Fruit fly (Drosophila melanogaster): ENCODE data around the gene PIP4K.

The PIP4K gene

DNA sequence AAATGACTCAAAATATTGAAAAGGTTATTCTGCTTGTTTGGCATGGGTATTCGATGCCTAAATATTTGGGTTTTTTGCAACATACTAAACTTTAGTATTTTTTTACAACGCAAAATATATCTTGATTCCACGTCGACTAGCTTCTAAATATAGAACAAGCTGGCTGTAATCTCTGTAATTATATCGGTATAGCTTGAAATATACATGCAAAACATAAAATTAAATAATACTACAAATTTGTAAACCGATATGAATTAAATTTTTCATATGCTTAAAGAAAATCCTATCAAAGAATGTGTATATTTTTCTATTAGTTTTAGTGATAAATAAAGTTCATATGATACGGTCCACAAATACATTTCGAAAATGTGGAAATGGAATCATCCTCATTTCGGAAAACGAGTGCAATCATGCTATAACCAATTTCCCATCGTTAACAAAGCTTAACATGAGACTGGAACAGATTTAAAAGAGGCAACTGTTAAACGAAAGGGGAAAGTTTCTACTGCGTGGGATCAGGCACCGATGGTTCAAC, 15.0 kb downstream of the PIP4K start, which contains the start of gene pho (continued):
- TF ChIP-seq spab (GFP tag; optimal IDR thresholded peaks at IDR 0.05) = no peak
- no peak for TF ChIP-seq CG10669 (GFP tag; optimal IDR thresholded peaks at IDR 0.05)
- TF ChIP-seq Lpt (GFP tag; optimal IDR thresholded peaks at IDR 0.05) = no peak
- TF ChIP-seq vri (GFP tag; optimal IDR thresholded peaks at IDR 0.05) = no peak
- no peak for TF ChIP-seq Eip78C (GFP tag)
- TF ChIP-seq CG4318 (GFP tag; optimal IDR thresholded peaks at IDR 0.05) = peak; percentile 33
- TF ChIP-seq Sox14 (GFP tag; optimal IDR thresholded peaks at IDR 0.05) = no peak
- TF ChIP-seq pdm3 (GFP tag; optimal IDR thresholded peaks at IDR 0.05) = no peak
- no peak for TF ChIP-seq Blimp-1 (GFP tag; optimal IDR thresholded peaks at IDR 0.05)
- TF ChIP-seq Sox15 (GFP tag; optimal IDR thresholded peaks at IDR 0.05) = peak; percentile 33
- TF ChIP-seq svp (GFP tag) = no peak
- TF ChIP-seq CG6163 (GFP tag; IDR thresholded peaks at IDR 0.05) = no peak
- no peak for TF ChIP-seq fd85E (GFP tag; optimal IDR thresholded peaks at IDR 0.05)
- TF ChIP-seq Hr38 (GFP tag; optimal IDR thresholded peaks at IDR 0.05) = no peak
- no peak for TF ChIP-seq CG3919 (GFP tag; optimal IDR thresholded peaks at IDR 0.05)
- no peak for TF ChIP-seq CG9139 (GFP tag; optimal IDR thresholded peaks at IDR 0.05)
- TF ChIP-seq net (GFP tag; optimal IDR thresholded peaks at IDR 0.05) = no peak
- peak; percentile 43 for TF ChIP-seq CG3032 (tag; optimal IDR thresholded peaks at IDR 0.05)
- no peak for TF ChIP-seq fkh (GFP tag; optimal IDR thresholded peaks at IDR 0.05)
- peak; percentile 38 for TF ChIP-seq topi (GFP tag; optimal IDR thresholded peaks at IDR 0.05)
- no peak for TF ChIP-seq CG8119 (GFP tag; IDR thresholded peaks at IDR 0.05)
- TF ChIP-seq CG10631 (GFP tag; optimal IDR thresholded peaks at IDR 0.05) = peak; percentile 36
- TF ChIP-seq dac (GFP tag; optimal IDR thresholded peaks at IDR 0.05) = no peak
- TF ChIP-seq Sox102F (GFP tag; optimal IDR thresholded peaks at IDR 0.05) = no peak
- no peak for TF ChIP-seq Eip75B (GFP tag; optimal IDR thresholded peaks at IDR 0.05)
- no peak for TF ChIP-seq CG34406 (GFP tag; optimal IDR thresholded peaks at IDR 0.05)
- TF ChIP-seq CG11294 (GFP tag; IDR thresholded peaks at IDR 0.05) = no peak

DNA sequence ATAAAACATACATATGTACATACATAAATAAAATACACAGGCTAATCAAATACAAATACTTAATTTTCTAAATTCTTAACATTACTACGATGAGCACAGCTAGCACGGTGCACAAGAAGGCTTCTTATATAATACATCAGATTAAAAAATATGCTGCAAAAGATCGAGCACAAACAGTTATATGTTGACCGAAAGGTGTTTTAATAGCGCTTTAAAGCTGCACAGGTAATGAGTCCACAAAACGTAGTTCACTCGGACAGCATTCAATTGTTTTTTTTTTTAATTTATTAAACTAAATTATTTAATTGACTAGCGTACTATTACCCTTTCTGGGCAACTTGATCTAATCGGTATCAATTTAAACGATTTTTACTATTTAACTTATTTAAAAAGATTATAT, 21.5 kb downstream of the PIP4K start:
- no peak for TF ChIP-seq CG10669 (GFP tag; optimal IDR thresholded peaks at IDR 0.05)
- TF ChIP-seq CG31627 (GFP tag; optimal IDR thresholded peaks at IDR 0.05) = no peak
- TF ChIP-seq CG11294 (GFP tag; IDR thresholded peaks at IDR 0.05) = no peak
- no peak for TF ChIP-seq fd59A (GFP tag; optimal IDR thresholded peaks at IDR 0.05)
- no peak for TF ChIP-seq Hr38 (GFP tag; optimal IDR thresholded peaks at IDR 0.05)
- TF ChIP-seq CG15336 (GFP tag; IDR thresholded peaks at IDR 0.05) = no peak
- TF ChIP-seq lz (GFP tag; optimal IDR thresholded peaks at IDR 0.05) = no peak
- TF ChIP-seq spab (GFP tag; optimal IDR thresholded peaks at IDR 0.05) = no peak
- TF ChIP-seq fkh (GFP tag; optimal IDR thresholded peaks at IDR 0.05) = no peak
- TF ChIP-seq Hr39 (GFP tag; optimal IDR thresholded peaks at IDR 0.05) = no peak
- TF ChIP-seq CG9139 (GFP tag; optimal IDR thresholded peaks at IDR 0.05) = no peak
- no peak for TF ChIP-seq Eip78C (GFP tag)
- TF ChIP-seq CG3032 (tag; optimal IDR thresholded peaks at IDR 0.05) = no peak
- no peak for TF ChIP-seq esn (GFP tag; optimal IDR thresholded peaks at IDR 0.05)
- TF ChIP-seq CG6808 (GFP tag; optimal IDR thresholded peaks at IDR 0.05) = no peak
- no peak for TF ChIP-seq acj6 (GFP tag; optimal IDR thresholded peaks at IDR 0.05)
- no peak for TF ChIP-seq CG6792 (GFP tag; optimal IDR thresholded peaks at IDR 0.05)
- TF ChIP-seq pdm3 (GFP tag; optimal IDR thresholded peaks at IDR 0.05) = no peak
- no peak for TF ChIP-seq CG6854 (GFP tag; optimal IDR thresholded peaks at IDR 0.05)

DNA sequence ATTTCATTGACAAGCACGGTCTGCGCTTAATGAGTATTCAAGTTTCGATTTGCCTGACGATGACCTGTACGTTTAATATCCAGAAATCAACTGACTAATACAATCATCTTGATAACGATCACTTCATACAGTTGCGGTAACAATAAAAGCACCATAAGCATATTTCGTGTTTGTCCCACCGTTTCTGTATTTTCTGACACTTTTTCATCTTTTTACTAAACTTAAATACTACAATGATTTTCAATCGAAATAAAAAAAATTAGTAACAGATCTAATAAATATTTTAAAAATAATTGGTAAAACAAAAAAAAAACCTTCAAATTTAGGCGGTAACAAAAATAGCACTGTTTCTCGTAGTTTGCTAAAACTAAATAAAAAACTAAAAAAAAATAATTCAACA, 34.6 kb downstream of the PIP4K start, which contains the start of gene CG32017:
Gene CG32017, minus strand, starts transcription at position 101 of the 400 bp plus-strand sequence.
- TF ChIP-seq CG9139 (GFP tag; optimal IDR thresholded peaks at IDR 0.05) = no peak
- TF ChIP-seq CG3032 (tag; optimal IDR thresholded peaks at IDR 0.05) = no peak
- TF ChIP-seq fd85E (GFP tag; optimal IDR thresholded peaks at IDR 0.05) = no peak
- TF ChIP-seq CG32006 (GFP tag; optimal IDR thresholded peaks at IDR 0.05) = no peak
- TF ChIP-seq Eip93F (GFP tag; optimal IDR thresholded peaks at IDR 0.05) = no peak
- no peak for TF ChIP-seq CG10669 (GFP tag; optimal IDR thresholded peaks at IDR 0.05)
- TF ChIP-seq CG4318 (GFP tag; optimal IDR thresholded peaks at IDR 0.05) = no peak
- TF ChIP-seq achi (GFP tag; optimal IDR thresholded peaks at IDR 0.05) = no peak
- TF ChIP-seq fkh (GFP tag; optimal IDR thresholded peaks at IDR 0.05) = no peak
- no peak for TF ChIP-seq Eip78C (GFP tag)

All from whole organism, prepupa.